In the genomic region with DNA sequence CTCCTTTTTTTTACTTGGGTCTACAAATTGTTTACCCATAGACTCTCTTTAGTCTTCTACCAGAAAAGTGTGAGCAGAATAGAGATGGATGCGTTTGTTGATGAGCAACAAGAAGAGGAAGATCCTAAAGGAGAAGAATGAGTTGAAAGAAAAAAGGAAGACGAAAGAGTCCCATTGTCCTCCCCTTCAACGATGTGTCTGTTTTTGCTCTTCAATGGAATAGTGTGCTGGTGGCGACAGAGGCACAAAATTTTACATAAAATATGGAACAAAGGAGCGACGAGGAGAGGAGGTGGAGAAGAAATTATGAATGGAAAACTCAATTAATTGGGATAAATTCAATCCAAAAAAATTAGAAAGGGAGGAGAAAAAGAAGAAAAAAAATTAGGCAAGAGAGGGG, we compare ENCODE assay signal across 4 worm cellular contexts.
TF ChIP-seq lines count a peak whose summit lies in the region.

No protein-coding gene starts in this region.

TF ChIP-seq in whole organism, L1 larva, 84 proteins besides CTCF, POLR2A, EP300 and RAD21:
- TF ChIP-seq nhr-12 (tag; optimal IDR thresholded peaks at IDR 0.05; lab: Kevin White, UChicago) = no peak
- TF ChIP-seq dsc-1 (tag; optimal IDR thresholded peaks at IDR 0.05; lab: Kevin White, UChicago) = no peak
- peak; percentile 49 for TF ChIP-seq lin-14 (GFP tag; optimal IDR thresholded peaks at IDR 0.05; lab: Kevin White, UChicago)
- no peak for TF ChIP-seq mep-1 (tag; optimal IDR thresholded peaks at IDR 0.05; lab: Kevin White, UChicago)

TF ChIP-seq in whole organism, L3 larva, 47 proteins besides CTCF, POLR2A, EP300 and RAD21:
- TF ChIP-seq eor-1 (tag; optimal IDR thresholded peaks at IDR 0.05; lab: Kevin White, UChicago) (no peak), pha-4 (tag; optimal IDR thresholded peaks at IDR 0.05; lab: Kevin White, UChicago) (no peak), nfya-1 (tag; optimal IDR thresholded peaks at IDR 0.05; lab: Kevin White, UChicago; ENCODE audit: insufficient read depth) (peak; percentile 7), fkh-10 (GFP tag; optimal IDR thresholded peaks at IDR 0.05; lab: Kevin White, UChicago) (peak; percentile 76), hmg-11 (tag; optimal IDR thresholded peaks at IDR 0.05; lab: Kevin White, UChicago) (no peak)

TF ChIP-seq in whole organism, L4 larva, 104 proteins besides CTCF, POLR2A, EP300 and RAD21:
- TF ChIP-seq fkh-10 (GFP tag; optimal IDR thresholded peaks at IDR 0.05; lab: Kevin White, UChicago) (peak; percentile 87), spr-3 (GFP tag; optimal IDR thresholded peaks at IDR 0.05; lab: Kevin White, UChicago) (no peak)

TF ChIP-seq in whole organism, late embryonic, 69 proteins besides CTCF, POLR2A, EP300 and RAD21:
- TF ChIP-seq pha-2 (tag; optimal IDR thresholded peaks at IDR 0.05; lab: Kevin White, UChicago) (no peak), nhr-232 (tag; optimal IDR thresholded peaks at IDR 0.05; lab: Kevin White, UChicago) (no peak), ceh-48 (tag; optimal IDR thresholded peaks at IDR 0.05; lab: Kevin White, UChicago) (no peak), hlh-30 (tag; optimal IDR thresholded peaks at IDR 0.05; lab: Kevin White, UChicago; ENCODE audit: insufficient read depth) (no peak), ceh-31 (tag; optimal IDR thresholded peaks at IDR 0.05; lab: Kevin White, UChicago) (peak; percentile 41), syd-9 (tag; optimal IDR thresholded peaks at IDR 0.05; lab: Kevin White, UChicago) (no peak), unc-42 (tag; optimal IDR thresholded peaks at IDR 0.05; lab: Kevin White, UChicago) (peak; percentile 5), ets-4 (tag; optimal IDR thresholded peaks at IDR 0.05; lab: Kevin White, UChicago) (no peak), ama-1 (optimal IDR thresholded peaks at IDR 0.05; lab: Kevin White, UChicago) (no peak), dve-1 (tag; optimal IDR thresholded peaks at IDR 0.05; lab: Kevin White, UChicago) (no peak), pag-3 (tag; optimal IDR thresholded peaks at IDR 0.05; lab: Kevin White, UChicago; ENCODE audit: borderline replicate concordance) (no peak), dmd-4 (tag; optimal IDR thresholded peaks at IDR 0.05; lab: Kevin White, UChicago; ENCODE audit: borderline replicate concordance) (no peak), rnt-1 (tag; optimal IDR thresholded peaks at IDR 0.05; lab: Kevin White, UChicago) (no peak), zip-5 (tag; optimal IDR thresholded peaks at IDR 0.05; lab: Kevin White, UChicago) (no peak), eyg-1 (tag; optimal IDR thresholded peaks at IDR 0.05; lab: Kevin White, UChicago) (no peak), pros-1 (tag; optimal IDR thresholded peaks at IDR 0.05; lab: Kevin White, UChicago) (no peak), sox-2 (GFP tag; IDR thresholded peaks at IDR 0.05; lab: Robert Waterston, UW) (no peak), hlh-6 (tag; optimal IDR thresholded peaks at IDR 0.05; lab: Kevin White, UChicago) (no peak)

Comparison
In these comparisons a context has a peak if more than half of its experiments do, and no peak if none do; other contexts are left out.
1. Of the 29 proteins assayed by ChIP-seq in both whole organism, L4 larva and whole organism, L1 larva: peak only in whole organism, L4 larva: fkh-10; only in whole organism, L1 larva: none; in both: none; in neither: 28.